Worm (Caenorhabditis elegans): ENCODE data around the gene alh-7.
A peak's percentile ranks its signal among the peaks of the same experiment; 100 is the strongest.

Gene alh-7

DNA sequence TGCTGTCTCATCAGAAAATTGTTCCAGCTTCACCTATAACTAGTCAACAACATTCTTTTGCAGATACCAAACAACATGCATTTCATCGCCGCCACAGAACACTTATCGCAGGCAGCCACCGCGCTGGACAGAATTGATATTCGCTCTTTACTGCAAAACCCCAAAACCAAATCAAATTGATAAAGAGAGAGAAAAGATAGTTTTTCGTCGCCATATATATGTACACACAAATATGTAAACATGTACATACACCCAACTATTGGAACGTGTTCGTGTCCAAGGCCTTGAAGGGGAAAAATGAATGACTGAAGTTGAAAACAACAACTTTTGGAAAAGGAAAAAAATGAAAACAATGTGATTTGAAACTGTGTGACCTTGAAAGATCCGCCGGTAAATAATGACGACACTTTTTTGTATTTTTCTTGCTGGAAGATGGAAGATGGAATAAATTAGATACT, 26.2 kb downstream of the alh-7 start:
- TF ChIP-seq lim-7 (GFP tag; IDR thresholded peaks at IDR 0.05) (no peak), ceh-32 (tag; optimal IDR thresholded peaks at IDR 0.05; ENCODE audit: poor library complexity) (no peak), dve-1 (tag; optimal IDR thresholded peaks at IDR 0.05; ENCODE audit: insufficient read depth) (peak; percentile 86), dmd-9 (GFP tag; IDR thresholded peaks at IDR 0.05) (no peak), T26A8.4 (GFP tag; IDR thresholded peaks at IDR 0.05) (no peak), hif-1 (tag; optimal IDR thresholded peaks at IDR 0.05) (peak in 1 of 2 experiments; percentile 60), Y75B8A.6 (GFP tag; IDR thresholded peaks at IDR 0.05) (no peak), hlh-11 (tag; optimal IDR thresholded peaks at IDR 0.05) (peak; percentile 87), fos-1 (tag; optimal IDR thresholded peaks at IDR 0.05) (no peak), lin-1 (GFP tag; IDR thresholded peaks at IDR 0.05) (no peak; the same call in 1 of the 2 replicates), lin-38 (GFP tag; IDR thresholded peaks at IDR 0.05) (no peak), nhr-102 (tag; optimal IDR thresholded peaks at IDR 0.05) (peak; percentile 69), nhr-111 (GFP tag; optimal IDR thresholded peaks at IDR 0.05) (no peak), nhr-11 (tag; optimal IDR thresholded peaks at IDR 0.05) (no peak), nhr-77 (tag; optimal IDR thresholded peaks at IDR 0.05) (peak; percentile 73), ceh-20 (GFP tag; IDR thresholded peaks at IDR 0.05) (no peak), Y5F2A.4 (GFP tag; optimal IDR thresholded peaks at IDR 0.05) (no peak), zfp-3 (GFP tag; conservative IDR thresholded peaks at IDR 0.05) (no peak), nhr-41 (GFP tag; IDR thresholded peaks at IDR 0.05) (no peak), aha-1 (tag) (peak; percentile 95), saeg-2 (GFP tag; IDR thresholded peaks at IDR 0.05) (no peak), dpl-1 (GFP tag; optimal IDR thresholded peaks at IDR 0.05) (no peak), skn-1 (tag; optimal IDR thresholded peaks at IDR 0.05) (no peak), nhr-6 (tag; optimal IDR thresholded peaks at IDR 0.05) (peak; percentile 55), zfp-2 (tag; optimal IDR thresholded peaks at IDR 0.05) (no peak), nhr-10 (tag; optimal IDR thresholded peaks at IDR 0.05) (peak; percentile 38), tag-97 (GFP tag; IDR thresholded peaks at IDR 0.05) (no peak), vab-7 (GFP tag; IDR thresholded peaks at IDR 0.05) (no peak), lin-29 (GFP tag; IDR thresholded peaks at IDR 0.05) (no peak), nhr-76 (tag; optimal IDR thresholded peaks at IDR 0.05) (no peak), hlh-30 (tag; optimal IDR thresholded peaks at IDR 0.05; ENCODE audit: insufficient read depth) (peak; percentile 76), dmd-6 (GFP tag; IDR thresholded peaks at IDR 0.05) (peak; percentile 55), hmg-1.1 (GFP tag; IDR thresholded peaks at IDR 0.05) (no peak), sdz-12 (GFP tag; optimal IDR thresholded peaks at IDR 0.05) (no peak), madf-9 (GFP tag; conservative IDR thresholded peaks at IDR 0.05) (no peak), egl-43 (GFP tag; IDR thresholded peaks at IDR 0.05) (no peak), daf-16 (GFP tag; optimal IDR thresholded peaks at IDR 0.05) (no peak), daf-16 (tag; optimal IDR thresholded peaks at IDR 0.05) (peak; percentile 100), spr-1 (tag; optimal IDR thresholded peaks at IDR 0.05) (no peak), madf-5 (GFP tag; IDR thresholded peaks at IDR 0.05) (no peak), lin-13 (GFP tag; optimal IDR thresholded peaks at IDR 0.05) (no peak), php-3 (GFP tag; IDR thresholded peaks at IDR 0.05) (peak; percentile 62; the same call in 1 of the 2 replicates), F37D6.2 (tag; optimal IDR thresholded peaks at IDR 0.05) (no peak), tra-1 (GFP tag; IDR thresholded peaks at IDR 0.05) (no peak), arid-1 (GFP tag; conservative IDR thresholded peaks at IDR 0.05) (no peak), mdl-1 (tag; optimal IDR thresholded peaks at IDR 0.05) (peak in 1 of 2 experiments; percentile 56), R02D3.7 (tag; optimal IDR thresholded peaks at IDR 0.05) (no peak), D1046.2 (GFP tag; IDR thresholded peaks at IDR 0.05) (no peak), pha-4 (GFP tag; IDR thresholded peaks at IDR 0.05) (no peak), pha-4 (tag; optimal IDR thresholded peaks at IDR 0.05) (peak; percentile 26), nhr-42 (GFP tag; IDR thresholded peaks at IDR 0.05) (no peak), lin-15B (tag; optimal IDR thresholded peaks at IDR 0.05) (no peak)

Measured in whole organism, L4 larva.